Worm (Caenorhabditis elegans): ENCODE data around the gene sbds-1.

- TF ChIP-seq sea-1 (GFP tag; conservative IDR thresholded peaks at IDR 0.05) (no peak), pes-1 (GFP tag; IDR thresholded peaks at IDR 0.05) (no peak), ceh-13 (GFP tag; optimal IDR thresholded peaks at IDR 0.05) (no peak), ama-1 (optimal IDR thresholded peaks at IDR 0.05) (no peak), tbx-37 (GFP tag; conservative IDR thresholded peaks at IDR 0.05) (no peak), F13C5.2 (tag; optimal IDR thresholded peaks at IDR 0.05) (peak; percentile 12)
These were observed 3.6 kb downstream of the sbds-1 start, which contains the start of gene fem-2 for ce11 chrIII:634618-635017.

Measured in whole organism, early embryonic.